Worm (Caenorhabditis elegans): ENCODE measurements around the gene srsx-22.

DNA sequence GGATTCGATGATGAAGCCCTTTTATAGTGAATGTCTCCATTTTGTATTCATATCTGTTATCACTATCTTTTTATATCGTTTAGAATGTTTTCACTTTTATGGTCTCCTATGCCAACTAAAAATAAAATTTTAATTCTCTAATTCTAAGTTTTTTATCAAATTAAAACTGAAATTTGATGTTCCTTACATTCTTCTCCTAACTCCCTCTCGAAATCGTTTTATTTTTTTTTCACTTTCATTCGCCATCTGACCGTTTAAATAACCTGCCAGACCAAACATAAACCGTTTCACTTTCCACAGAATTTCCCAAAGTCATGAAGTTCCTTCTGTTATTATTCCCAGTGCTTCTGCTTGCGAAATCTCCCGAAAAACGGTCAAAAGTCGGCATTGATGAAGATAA, 27.7 kb downstream of the srsx-22 start, which contains the start of gene F52E1.5:
- TF ChIP-seq nhr-237 (tag; optimal IDR thresholded peaks at IDR 0.05) (no peak), unc-62 (GFP tag; optimal IDR thresholded peaks at IDR 0.05) (no peak), lin-13 (tag; optimal IDR thresholded peaks at IDR 0.05) (no peak), ztf-11 (tag; optimal IDR thresholded peaks at IDR 0.05) (no peak)

Data from whole organism, mixed stage, embryonic.